Worm (Caenorhabditis elegans): ENCODE results near the gene rgs-11.

Gene rgs-11

ce11 chrX:14928854-14929253 lies 35.5 kb upstream of the rgs-11 start, which contains the start of gene ntr-2:
ntr-2 (minus strand) TSS chrX:14928954.
- no peak for TF ChIP-seq elt-2 (tag; optimal IDR thresholded peaks at IDR 0.05)
- TF ChIP-seq ceh-8 (GFP tag; optimal IDR thresholded peaks at IDR 0.05), result no peak
- no peak for TF ChIP-seq sup-37 (GFP tag; optimal IDR thresholded peaks at IDR 0.05)
- no peak for TF ChIP-seq aha-1 (tag; optimal IDR thresholded peaks at IDR 0.05)
- TF ChIP-seq ztf-11 (tag; optimal IDR thresholded peaks at IDR 0.05), result no peak
- no peak for TF ChIP-seq mef-2 (tag; optimal IDR thresholded peaks at IDR 0.05)
- no peak for TF ChIP-seq nhr-84 (tag; optimal IDR thresholded peaks at IDR 0.05)
- TF ChIP-seq unc-130 (tag; optimal IDR thresholded peaks at IDR 0.05), result no peak
- TF ChIP-seq fkh-10 (GFP tag; optimal IDR thresholded peaks at IDR 0.05), result no peak
- no peak for TF ChIP-seq C04F5.9 (tag; optimal IDR thresholded peaks at IDR 0.05)
- TF ChIP-seq hlh-17 (GFP tag; optimal IDR thresholded peaks at IDR 0.05; ENCODE audit: borderline replicate concordance), result no peak
- TF ChIP-seq pag-3 (tag; optimal IDR thresholded peaks at IDR 0.05; ENCODE audit: borderline replicate concordance, insufficient read depth), result no peak
- no peak for TF ChIP-seq lin-35 (GFP tag; optimal IDR thresholded peaks at IDR 0.05)
- TF ChIP-seq dsc-1 (tag; optimal IDR thresholded peaks at IDR 0.05), result no peak
- TF ChIP-seq skn-1 (tag; optimal IDR thresholded peaks at IDR 0.05), result no peak
- no peak for TF ChIP-seq ceh-90 (tag; optimal IDR thresholded peaks at IDR 0.05)

ce11 chrX:14929512-14929911 lies 34.8 kb upstream of the rgs-11 start:
- TF ChIP-seq unc-130 (tag; optimal IDR thresholded peaks at IDR 0.05), result no peak
- no peak for TF ChIP-seq ztf-4 (tag; optimal IDR thresholded peaks at IDR 0.05)
- no peak for TF ChIP-seq unc-30 (tag; optimal IDR thresholded peaks at IDR 0.05)
- TF ChIP-seq fkh-4 (tag; optimal IDR thresholded peaks at IDR 0.05; ENCODE audit: borderline replicate concordance), result no peak
- no peak for TF ChIP-seq unc-98 (GFP tag; IDR thresholded peaks at IDR 0.05)
- no peak for TF ChIP-seq nhr-12 (tag; optimal IDR thresholded peaks at IDR 0.05)
- TF ChIP-seq ceh-90 (tag; optimal IDR thresholded peaks at IDR 0.05), result no peak
- TF ChIP-seq nhr-77 (tag; optimal IDR thresholded peaks at IDR 0.05), result no peak

ce11 chrX:14931443-14931842 lies 32.9 kb upstream of the rgs-11 start:
- no peak for TF ChIP-seq nhr-28 (tag; optimal IDR thresholded peaks at IDR 0.05)
- TF ChIP-seq blmp-1 (tag; optimal IDR thresholded peaks at IDR 0.05), result no peak
- TF ChIP-seq fkh-10 (GFP tag; optimal IDR thresholded peaks at IDR 0.05), result no peak
- TF ChIP-seq nhr-85 (tag), result no peak
- no peak for TF ChIP-seq nhr-47 (tag; optimal IDR thresholded peaks at IDR 0.05)
- TF ChIP-seq C04F5.9 (tag; optimal IDR thresholded peaks at IDR 0.05), result no peak
- no peak for TF ChIP-seq unc-86 (tag; optimal IDR thresholded peaks at IDR 0.05)
- no peak for TF ChIP-seq F16B12.6 (tag; optimal IDR thresholded peaks at IDR 0.05)
- TF ChIP-seq tlp-1 (tag; optimal IDR thresholded peaks at IDR 0.05), result no peak
- TF ChIP-seq ceh-63 (GFP tag; optimal IDR thresholded peaks at IDR 0.05), result no peak
- TF ChIP-seq ztf-11 (tag; optimal IDR thresholded peaks at IDR 0.05), result no peak
- TF ChIP-seq C34B4.2 (tag; optimal IDR thresholded peaks at IDR 0.05), result no peak
- TF ChIP-seq nhr-76 (tag; optimal IDR thresholded peaks at IDR 0.05), result no peak
- no peak for TF ChIP-seq mdl-1 (tag; optimal IDR thresholded peaks at IDR 0.05)
- no peak for TF ChIP-seq unc-130 (tag; optimal IDR thresholded peaks at IDR 0.05)
- TF ChIP-seq nhr-19 (GFP tag; conservative IDR thresholded peaks at IDR 0.05), result no peak
- no peak for TF ChIP-seq ztf-4 (tag; optimal IDR thresholded peaks at IDR 0.05)
- TF ChIP-seq alr-1 (tag; optimal IDR thresholded peaks at IDR 0.05; ENCODE audit: borderline replicate concordance), result no peak
- no peak for TF ChIP-seq lin-14 (GFP tag; optimal IDR thresholded peaks at IDR 0.05)
- no peak for TF ChIP-seq pax-3 (tag; optimal IDR thresholded peaks at IDR 0.05)

- TF ChIP-seq lir-3 (tag; optimal IDR thresholded peaks at IDR 0.05; ENCODE audit: poor library complexity) (no peak), nhr-71 (tag; optimal IDR thresholded peaks at IDR 0.05) (peak; percentile 9), xbp-1 (tag; optimal IDR thresholded peaks at IDR 0.05) (no peak), nhr-19 (GFP tag; conservative IDR thresholded peaks at IDR 0.05) (no peak), lin-13 (GFP tag; optimal IDR thresholded peaks at IDR 0.05) (no peak), unc-62 (GFP tag; optimal IDR thresholded peaks at IDR 0.05) (no peak), ces-1 (GFP tag; optimal IDR thresholded peaks at IDR 0.05) (no peak), fkh-4 (tag; optimal IDR thresholded peaks at IDR 0.05; ENCODE audit: borderline replicate concordance) (no peak), C16A3.4 (tag; optimal IDR thresholded peaks at IDR 0.05) (no peak), snpc-4 (tag; optimal IDR thresholded peaks at IDR 0.05) (peak; percentile 87), lsy-2 (tag; optimal IDR thresholded peaks at IDR 0.05) (no peak), nhr-85 (tag) (peak; percentile 39), vab-15 (tag; optimal IDR thresholded peaks at IDR 0.05) (no peak)
These were observed 26.2 kb upstream of the rgs-11 start for ce11 chrX:14938188-14938587.

All from whole organism, L1 larva.